Fruit fly (Drosophila melanogaster) whole organism, prepupa: Measurements from ENCODE around the gene dan.

ENCODE experiments used
- CG1621 ChIP-seq: fragments of 200-800 bp; sonication (Bioruptor generic); optimal IDR thresholded peaks from 3 replicates; lab custom pipeline; 2018; ENCODE audit warnings: missing biosample characterization, mild to moderate bottlenecking, missing genetic modification characterization
- CG3032 ChIP-seq: fragments of 200-800 bp; optimal IDR thresholded peaks from 2 replicates; lab custom pipeline; 2019; ENCODE audit warnings: missing biosample characterization, mild to moderate bottlenecking, missing genetic modification characterization, moderate library complexity
- CG31627 ChIP-seq: fragments of 200-800 bp; sonication (Bioruptor generic); optimal IDR thresholded peaks from 3 replicates; lab custom pipeline; 2016; ENCODE audit warnings: missing biosample characterization, missing genetic modification characterization
- CG9139 ChIP-seq: fragments of 200-800 bp; sonication (Bioruptor generic); optimal IDR thresholded peaks from 3 replicates; lab custom pipeline; 2017; ENCODE audit warnings: missing biosample characterization, mild to moderate bottlenecking, missing genetic modification characterization
- Eip75B ChIP-seq: fragments of 200-800 bp; sonication (Bioruptor generic); optimal IDR thresholded peaks from 3 replicates; lab custom pipeline; 2016; ENCODE audit warnings: missing biosample characterization, missing genetic modification characterization
- Eip78C ChIP-seq: fragments of 200-800 bp; sonication (Bioruptor generic); peaks from one replicate; lab custom pipeline; 2016; ENCODE audit warnings: missing biosample characterization, missing genetic modification characterization
- Hr4 ChIP-seq: fragments of 200-800 bp; sonication (Bioruptor generic); optimal IDR thresholded peaks from 3 replicates; lab custom pipeline; 2016; ENCODE audit warnings: missing biosample characterization, missing genetic modification characterization
- OdsH ChIP-seq: fragments of 200-800 bp; sonication (Bioruptor generic); optimal IDR thresholded peaks from 3 replicates; lab custom pipeline; 2016; ENCODE audit warnings: missing biosample characterization, missing genetic modification characterization
- achi ChIP-seq: fragments of 200-800 bp; sonication (Bioruptor generic); optimal IDR thresholded peaks from 3 replicates; lab custom pipeline; 2016; ENCODE audit warnings: missing biosample characterization, missing genetic modification characterization
- esn ChIP-seq: fragments of 200-800 bp; sonication (Bioruptor generic); optimal IDR thresholded peaks from 2 replicates; lab custom pipeline; 2016; ENCODE audit warnings: missing biosample characterization, mild to moderate bottlenecking, missing genetic modification characterization, moderate library complexity
- spab ChIP-seq: fragments of 200-800 bp; sonication (Bioruptor generic); optimal IDR thresholded peaks from 2 replicates; lab custom pipeline; 2017; ENCODE audit warnings: missing biosample characterization, mild to moderate bottlenecking, missing genetic modification characterization, missing genetic modification reagents

- TF ChIP-seq achi (GFP tag; lab: Kevin White, UChicago) (peak; percentile 4), spab (GFP tag; lab: Kevin White, UChicago) (peak; percentile 8), Eip78C (GFP tag; lab: Kevin White, UChicago) (peak; percentile 63), esn (GFP tag; lab: Kevin White, UChicago) (peak; percentile 54), CG9139 (GFP tag; lab: Kevin White, UChicago) (no peak), CG3032 (tag; lab: Kevin White, UChicago) (peak; percentile 52), OdsH (GFP tag; lab: Kevin White, UChicago) (peak; percentile 31), CG1621 (tag; lab: Kevin White, UChicago) (peak; percentile 38), CG31627 (GFP tag; lab: Kevin White, UChicago) (no peak), Eip75B (GFP tag; lab: Kevin White, UChicago) (peak; percentile 47), Hr4 (GFP tag; lab: Kevin White, UChicago) (no peak)
These were observed at the start of gene dan for dm6 chr3R:25183484-25184442.
